Fruit fly (Drosophila melanogaster) whole organism, embryonic: ENCODE data around the gene CG4459.
A peak's percentile ranks its signal among the peaks of the same experiment; 100 is the strongest.

Experiments
- Ada2b ChIP-seq: fragments of 200-800 bp; sonication (Bioruptor generic); IDR thresholded peaks from 2 replicates; pipeline ENCODE4 v1.3.6; 2022; ENCODE audit warnings: missing biosample characterization, missing genetic modification characterization
- B-H2 ChIP-seq: fragments of 200-800 bp; sonication (Bioruptor generic); optimal IDR thresholded peaks from 2 replicates; lab custom pipeline; 2018; ENCODE audit warnings: missing biosample characterization, mild to moderate bottlenecking, missing genetic modification characterization
- CG1024 ChIP-seq: fragments of 200-800 bp; sonication (Bioruptor generic); IDR thresholded peaks from 2 replicates; pipeline ENCODE4 v1.3.6; 2022; ENCODE audit warnings: missing biosample characterization, missing genetic modification characterization
- CG10543 ChIP-seq: fragments of 200-800 bp; sonication (Bioruptor generic); optimal IDR thresholded peaks from 3 replicates; lab custom pipeline; 2017; ENCODE audit warnings: missing biosample characterization, mild to moderate bottlenecking, missing genetic modification characterization, moderate library complexity
- CG10654 ChIP-seq: fragments of 200-800 bp; sonication (Bioruptor generic); optimal IDR thresholded peaks from 2 replicates; lab custom pipeline; 2016; ENCODE audit warnings: missing biosample characterization, missing genetic modification characterization
- CG12299 ChIP-seq: fragments of 200-800 bp; sonication (Bioruptor generic); optimal IDR thresholded peaks from 2 replicates; lab custom pipeline; 2018; ENCODE audit warnings: missing biosample characterization, mild to moderate bottlenecking, missing genetic modification characterization
- CG13123 ChIP-seq: fragments of 200-800 bp; sonication (Bioruptor generic); optimal IDR thresholded peaks from 2 replicates; lab custom pipeline; 2016; ENCODE audit warnings: missing biosample characterization, missing genetic modification characterization
- CG13287 ChIP-seq: fragments of 200-800 bp; sonication (Bioruptor generic); IDR thresholded peaks from 2 replicates; pipeline ENCODE4 v1.3.6; 2022; ENCODE audit warnings: missing biosample characterization, missing genetic modification characterization; ENCODE audit not compliant: partially characterized antibody
- CG13296 ChIP-seq: fragments of 200-800 bp; sonication (Bioruptor generic); optimal IDR thresholded peaks from 3 replicates; lab custom pipeline; 2018; ENCODE audit warnings: missing biosample characterization, mild to moderate bottlenecking, missing genetic modification characterization
- CG13424 ChIP-seq: fragments of 200-800 bp; sonication (Bioruptor generic); optimal IDR thresholded peaks from 2 replicates; lab custom pipeline; 2019; ENCODE audit warnings: missing biosample characterization, mild to moderate bottlenecking, missing genetic modification characterization, moderate library complexity
- CG14860 ChIP-seq: fragments of 200-800 bp; sonication (Bioruptor generic); IDR thresholded peaks from 3 replicates; pipeline ENCODE4 v1.3.6; 2022; ENCODE audit warnings: missing biosample characterization, missing genetic modification characterization; ENCODE audit not compliant: partially characterized antibody
- CG2120 ChIP-seq: fragments of 200-800 bp; sonication (Bioruptor generic); optimal IDR thresholded peaks from 3 replicates; lab custom pipeline; 2016; ENCODE audit warnings: missing biosample characterization, missing genetic modification characterization
- CG32532 ChIP-seq: fragments of 200-800 bp; sonication (Bioruptor generic); IDR thresholded peaks from 2 replicates; pipeline ENCODE4 v1.3.6; 2022; ENCODE audit warnings: missing biosample characterization, missing genetic modification characterization
- CG4854 ChIP-seq: fragments of 200-800 bp; sonication (Bioruptor generic); optimal IDR thresholded peaks from 2 replicates; lab custom pipeline; 2016; ENCODE audit warnings: missing biosample characterization, missing genetic modification characterization, inconsistent platforms
- CG7839 ChIP-seq: fragments of 200-800 bp; sonication (Bioruptor generic); optimal IDR thresholded peaks from 3 replicates; lab custom pipeline; 2018; ENCODE audit warnings: missing biosample characterization, mild to moderate bottlenecking, missing genetic modification characterization, moderate library complexity
- CG9609 ChIP-seq: fragments of 200-800 bp; sonication (Bioruptor generic); optimal IDR thresholded peaks from 3 replicates; lab custom pipeline; 2016; ENCODE audit warnings: missing biosample characterization, missing genetic modification characterization
- CrebB ChIP-seq: fragments of 200-800 bp; sonication (Bioruptor generic); optimal IDR thresholded peaks from 3 replicates; lab custom pipeline; 2018; ENCODE audit warnings: missing biosample characterization, mild to moderate bottlenecking, missing genetic modification characterization
- Dad ChIP-seq: fragments of 200-800 bp; sonication (Bioruptor generic); optimal IDR thresholded peaks from 3 replicates; lab custom pipeline; 2016; ENCODE audit warnings: missing biosample characterization, missing genetic modification characterization
- Elba2 ChIP-seq: fragments of 200-800 bp; sonication (Bioruptor generic); optimal IDR thresholded peaks from 3 replicates; lab custom pipeline; 2016; ENCODE audit warnings: missing biosample characterization, missing genetic modification characterization
- Fer1 ChIP-seq: fragments of 200-800 bp; sonication (Bioruptor generic); optimal IDR thresholded peaks from 2 replicates; lab custom pipeline; 2017; ENCODE audit warnings: missing biosample characterization, mild to moderate bottlenecking, missing genetic modification characterization
- HLH54F ChIP-seq: fragments of 200-800 bp; sonication (Bioruptor generic); optimal IDR thresholded peaks from 3 replicates; lab custom pipeline; 2016; ENCODE audit warnings: missing biosample characterization, missing genetic modification characterization
- Hey ChIP-seq: fragments of 200-800 bp; sonication (Bioruptor generic); optimal IDR thresholded peaks from 3 replicates; lab custom pipeline; 2018; ENCODE audit warnings: missing biosample characterization, mild to moderate bottlenecking, missing genetic modification characterization
- MTF-1 ChIP-seq: fragments of 200-800 bp; sonication (Bioruptor generic); optimal IDR thresholded peaks from 2 replicates; lab custom pipeline; 2018; ENCODE audit warnings: missing biosample characterization, mild to moderate bottlenecking, missing genetic modification characterization, borderline replicate concordance
- Nf-YB ChIP-seq: fragments of 200-800 bp; sonication (Bioruptor generic); optimal IDR thresholded peaks from 3 replicates; lab custom pipeline; 2019; ENCODE audit warnings: missing biosample characterization, mild to moderate bottlenecking, missing genetic modification characterization, moderate library complexity
- NfI ChIP-seq: fragments of 200-800 bp; sonication (Bioruptor generic); optimal IDR thresholded peaks from 3 replicates; lab custom pipeline; 2018; ENCODE audit warnings: missing biosample characterization, mild to moderate bottlenecking, missing genetic modification characterization, moderate library complexity
- Pdp1 ChIP-seq, 2 experiments: fragments of 200-800 bp; sonication (Bioruptor generic); optimal IDR thresholded peaks; 3 replicates each; lab custom pipeline; 2016; ENCODE audit warnings: missing biosample characterization in 2 of 2, missing genetic modification characterization in 2 of 2, mild to moderate bottlenecking in 1 of 2, moderate library complexity in 1 of 2
- Vsx1 ChIP-seq: fragments of 200-800 bp; sonication (Bioruptor generic); optimal IDR thresholded peaks from 2 replicates; lab custom pipeline; 2017; ENCODE audit warnings: missing biosample characterization, mild to moderate bottlenecking, missing genetic modification characterization, missing genetic modification reagents
- ase ChIP-seq: fragments of 200-800 bp; sonication (Bioruptor generic); IDR thresholded peaks from 3 replicates; pipeline ENCODE4 v1.3.6; 2022; ENCODE audit warnings: missing biosample characterization, missing genetic modification characterization
- danr ChIP-seq: fragments of 200-800 bp; sonication (Bioruptor generic); IDR thresholded peaks from 2 replicates; pipeline ENCODE4 v1.3.6; 2022; ENCODE audit warnings: missing biosample characterization, missing genetic modification characterization
- dpn ChIP-seq, 2 experiments: fragments of 200-800 bp; sonication (Bioruptor generic); optimal IDR thresholded peaks; 3 replicates each; lab custom pipeline; 2016; ENCODE audit warnings: missing biosample characterization in 2 of 2, missing genetic modification characterization in 2 of 2
- exex ChIP-seq: fragments of 200-800 bp; sonication (Bioruptor generic); optimal IDR thresholded peaks from 4 replicates; lab custom pipeline; 2018; ENCODE audit warnings: missing biosample characterization, mild to moderate bottlenecking, missing genetic modification characterization, moderate library complexity
- fd3F ChIP-seq: fragments of 200-800 bp; sonication (Bioruptor generic); optimal IDR thresholded peaks from 2 replicates; lab custom pipeline; 2018; ENCODE audit warnings: missing biosample characterization, mild to moderate bottlenecking, missing genetic modification characterization, moderate library complexity
- ftz-f1 ChIP-seq: fragments of 200-800 bp; sonication (Bioruptor generic); optimal IDR thresholded peaks from 2 replicates; lab custom pipeline; 2016; ENCODE audit warnings: missing biosample characterization, missing genetic modification characterization
- ind ChIP-seq: fragments of 200-800 bp; sonication (Bioruptor generic); optimal IDR thresholded peaks from 3 replicates; lab custom pipeline; 2016; ENCODE audit warnings: missing biosample characterization, missing genetic modification characterization
- nmo ChIP-seq: fragments of 200-800 bp; sonication (Bioruptor generic); optimal IDR thresholded peaks from 2 replicates; lab custom pipeline; 2018; ENCODE audit warnings: missing biosample characterization, mild to moderate bottlenecking, missing genetic modification characterization, moderate library complexity
- odd ChIP-seq: fragments of 200-800 bp; sonication (Bioruptor generic); optimal IDR thresholded peaks from 2 replicates; lab custom pipeline; 2017; ENCODE audit warnings: missing biosample characterization, mild to moderate bottlenecking, missing genetic modification characterization
- row ChIP-seq: fragments of 200-800 bp; sonication (Bioruptor generic); IDR thresholded peaks from 3 replicates; pipeline ENCODE4 v1.3.6; 2022; ENCODE audit warnings: missing biosample characterization, missing genetic modification characterization
- sc ChIP-seq, 3 experiments: fragments of >200 bp in 2 of 3; fragments of 200-800 bp in 1 of 3; sonication (Bioruptor generic) in 1 of 3; optimal IDR thresholded peaks; 2 replicates in 2 of 3; 3 replicates in 1 of 3; lab custom pipeline; 2017; ENCODE audit warnings: mild to moderate bottlenecking in 1 of 3, missing biosample characterization in 1 of 3, missing genetic modification characterization in 1 of 3, missing genetic modification reagents in 1 of 3
- schlank ChIP-seq: fragments of 200-800 bp; sonication (Bioruptor generic); optimal IDR thresholded peaks from 2 replicates; lab custom pipeline; 2018; ENCODE audit warnings: missing biosample characterization, mild to moderate bottlenecking, missing genetic modification characterization
- stc ChIP-seq: fragments of 200-800 bp; sonication (Bioruptor generic); IDR thresholded peaks from 2 replicates; pipeline ENCODE4 v1.3.6; 2022; ENCODE audit warnings: missing biosample characterization, missing genetic modification characterization
- tna ChIP-seq: fragments of 200-800 bp; sonication (Bioruptor generic); IDR thresholded peaks from 2 replicates; pipeline ENCODE4 v1.3.6; 2022; ENCODE audit warnings: missing biosample characterization, missing genetic modification characterization; ENCODE audit not compliant: partially characterized antibody

The CG4459 gene

DNA sequence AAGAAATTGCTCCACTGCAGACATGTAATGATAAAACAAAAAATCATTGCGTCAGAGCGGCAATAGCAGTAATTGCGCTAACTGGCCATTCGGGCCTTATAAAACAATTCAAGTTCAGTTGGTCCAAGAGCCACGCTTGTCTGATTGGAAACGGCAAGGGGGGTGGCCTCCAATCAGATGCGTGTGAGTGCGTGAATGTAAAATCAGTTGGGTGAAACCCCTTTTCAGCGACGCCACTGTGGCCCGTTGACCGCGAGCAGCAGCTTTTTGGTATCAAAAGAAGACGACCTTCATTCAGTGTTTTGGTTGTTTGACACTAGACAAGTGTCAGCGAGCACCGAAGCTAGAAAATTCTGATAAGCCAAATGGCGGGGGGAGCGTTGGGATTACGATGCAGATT lies 26.1 kb downstream of the CG4459 start (continued):
- peak; percentile 47; the same call in 1 of the 2 replicates for TF ChIP-seq CG32532
- no peak for TF ChIP-seq fd3F
- peak; percentile 31 for TF ChIP-seq CG2120 (GFP tag; lab: Kevin White, UChicago)
- no peak for TF ChIP-seq CG4854 (GFP tag; lab: Kevin White, UChicago)
- no peak for TF ChIP-seq nmo
- no peak for TF ChIP-seq CG7839 (tag; lab: Kevin White, UChicago)
- no peak for TF ChIP-seq B-H2 (GFP tag; lab: Kevin White, UChicago)
- no peak for TF ChIP-seq ind (GFP tag; lab: Kevin White, UChicago)
- TF ChIP-seq exex, result no peak
- TF ChIP-seq schlank, result no peak
- no peak for TF ChIP-seq CG12299 (tag; lab: Kevin White, UChicago)
- TF ChIP-seq CG13424, result peak; percentile 4
- peak; percentile 58; the same call in 2 of the 3 replicates for TF ChIP-seq row
- peak; percentile 91 for TF ChIP-seq ftz-f1 (GFP tag; lab: Kevin White, UChicago)
- TF ChIP-seq Ada2b (GFP tag; lab: Robert Waterston, UW), result peak; percentile 25; the same call in 1 of the 2 replicates
- TF ChIP-seq CG14860 (GFP tag; lab: Robert Waterston, UW), result no peak
- no peak for TF ChIP-seq stc (GFP tag; lab: Robert Waterston, UW)
- TF ChIP-seq Nf-YB (GFP tag; lab: Kevin White, UChicago), result no peak
- no peak for TF ChIP-seq NfI
- TF ChIP-seq MTF-1, result peak; percentile 16
- no peak for TF ChIP-seq CG9609
- peak in 1 of 2 experiments; percentile 39 for TF ChIP-seq Pdp1 (GFP tag; optimal IDR thresholded peaks at IDR 0.05; lab: Kevin White, UChicago)
- no peak for TF ChIP-seq CG10654 (GFP tag; lab: Kevin White, UChicago)
- peak; percentile 14; the same call in 1 of the 2 replicates for TF ChIP-seq CG13287 (GFP tag; lab: Robert Waterston, UW)
- no peak for TF ChIP-seq Hey (tag; lab: Kevin White, UChicago)
- no peak for TF ChIP-seq ase
- TF ChIP-seq dpn (GFP tag; optimal IDR thresholded peaks at IDR 0.05; lab: Kevin White, UChicago), result peak in 1 of 2 experiments; percentile 20
- no peak for TF ChIP-seq odd
- TF ChIP-seq CG13123 (GFP tag; lab: Kevin White, UChicago), result no peak
- TF ChIP-seq CG1024 (GFP tag; lab: Robert Waterston, UW), result 0 out of 2 replicates have a peak, but pooled peaks have one; percentile 18
- TF ChIP-seq HLH54F (GFP tag; lab: Kevin White, UChicago), result no peak
- no peak for TF ChIP-seq sc (optimal IDR thresholded peaks at IDR 0.05; lab: Kevin White, UChicago)
- no peak for TF ChIP-seq sc (GFP tag; optimal IDR thresholded peaks at IDR 0.05; lab: Kevin White, UChicago)
- TF ChIP-seq CrebB (tag; lab: Kevin White, UChicago), result peak; percentile 18
- TF ChIP-seq danr, result no peak
- TF ChIP-seq Fer1 (GFP tag; lab: Kevin White, UChicago), result peak; percentile 43
- TF ChIP-seq CG10543 (GFP tag; lab: Kevin White, UChicago), result peak; percentile 13
- no peak for TF ChIP-seq CG13296
- no peak for TF ChIP-seq Dad (GFP tag; lab: Kevin White, UChicago)
- TF ChIP-seq Elba2 (GFP tag; lab: Kevin White, UChicago), result peak; percentile 28
- no peak for TF ChIP-seq tna (GFP tag; lab: Robert Waterston, UW)
- no peak for TF ChIP-seq Vsx1 (GFP tag; lab: Kevin White, UChicago)
